Worm (Caenorhabditis elegans) whole organism, early embryonic: ENCODE results near the gene B0035.15.

ENCODE experiments used
- aly-1 ChIP-seq: sonication (generic microtip); optimal IDR thresholded peaks from 2 replicates; lab custom pipeline; 2016; ENCODE audit warnings: missing genetic modification characterization, missing compliant biosample characterization
- ama-1 ChIP-seq: fragments of 150-350 bp; optimal IDR thresholded peaks from 2 replicates; lab custom pipeline; 2014
- ets-7 ChIP-seq: sonication (generic microtip); optimal IDR thresholded peaks from 2 replicates; lab custom pipeline; 2016; ENCODE audit warnings: missing genotype, missing genetic modification characterization, missing compliant biosample characterization
- flt-1 ChIP-seq: fragments of 200-800 bp; sonication (Bioruptor generic); IDR thresholded peaks from 2 replicates; pipeline ENCODE4 v1.3.6; 2022; ENCODE audit warnings: missing genetic modification characterization, missing compliant biosample characterization
- hmbx-1 ChIP-seq: sonication (generic microtip); optimal IDR thresholded peaks from 2 replicates; lab custom pipeline; 2016; ENCODE audit warnings: mild to moderate bottlenecking, missing genetic modification characterization, missing compliant biosample characterization
- hmg-4 ChIP-seq: fragments of 200-800 bp; sonication (Bioruptor generic); optimal IDR thresholded peaks from 2 replicates; lab custom pipeline; 2018; ENCODE audit warnings: mild to moderate bottlenecking, missing genetic modification characterization, missing compliant biosample characterization
- sea-1 ChIP-seq: fragments of 200-800 bp; sonication (Bioruptor generic); conservative IDR thresholded peaks from 2 replicates; pipeline ENCODE4 v1.3.6; 2022; ENCODE audit warnings: missing genetic modification characterization, missing compliant biosample characterization

DNA sequence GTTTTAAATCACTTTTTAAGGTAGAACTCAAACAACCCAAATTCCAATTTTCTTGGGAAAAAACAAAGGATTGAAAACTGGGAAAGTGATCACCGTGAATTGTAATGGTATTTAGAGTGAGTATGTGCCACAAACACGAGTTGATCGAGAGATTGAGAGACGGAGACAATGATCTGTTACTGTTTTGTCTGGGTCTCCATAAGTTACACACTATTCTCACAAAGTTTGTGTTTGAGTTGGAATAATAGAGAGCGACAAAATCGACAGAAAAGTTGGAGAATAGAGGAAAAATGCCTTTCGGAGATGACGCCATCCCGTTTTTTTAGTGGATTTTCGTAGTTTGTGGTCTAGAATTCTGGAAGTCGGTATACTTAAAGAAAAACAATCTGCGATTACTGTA lies 26.8 kb downstream of the B0035.15 start, which contains the start of gene nhr-7:
- TF ChIP-seq aly-1 (no peak), ama-1 (lab: Kevin White, UChicago) (no peak), hmg-4 (GFP tag; lab: Kevin White, UChicago) (no peak), sea-1 (no peak), flt-1 (GFP tag; lab: Robert Waterston, UW) (no peak), hmbx-1 (tag; lab: Kevin White, UChicago) (no peak), ets-7 (tag; lab: Kevin White, UChicago) (no peak)
